Worm (Caenorhabditis elegans) whole organism, midembryonic: Measurements from ENCODE around the gene gpdh-2.

Experiments
- cog-1 ChIP-seq: sonication (generic microtip); optimal IDR thresholded peaks from 2 replicates; lab custom pipeline; 2016; ENCODE audit warnings: missing genetic modification characterization, missing compliant biosample characterization
- klf-2 ChIP-seq: fragments of 200-800 bp; sonication (Bioruptor generic); conservative IDR thresholded peaks from 2 replicates; pipeline ENCODE4 v1.3.6; 2022; ENCODE audit warnings: missing genetic modification reagents, missing genetic modification characterization, missing compliant biosample characterization
- med-1 ChIP-seq: sonication (generic microtip); optimal IDR thresholded peaks from 2 replicates; lab custom pipeline; 2017; ENCODE audit warnings: missing genetic modification characterization, mild to moderate bottlenecking, missing compliant biosample characterization, antibody characterized with exemption, missing genetic modification reagents; ENCODE audit not compliant: insufficient read depth
- ref-1 ChIP-seq: fragments of 200-800 bp; sonication (Bioruptor generic); conservative IDR thresholded peaks from 2 replicates; pipeline ENCODE4 v1.3.6; 2022; ENCODE audit warnings: missing genetic modification reagents, missing genetic modification characterization, missing compliant biosample characterization

DNA sequence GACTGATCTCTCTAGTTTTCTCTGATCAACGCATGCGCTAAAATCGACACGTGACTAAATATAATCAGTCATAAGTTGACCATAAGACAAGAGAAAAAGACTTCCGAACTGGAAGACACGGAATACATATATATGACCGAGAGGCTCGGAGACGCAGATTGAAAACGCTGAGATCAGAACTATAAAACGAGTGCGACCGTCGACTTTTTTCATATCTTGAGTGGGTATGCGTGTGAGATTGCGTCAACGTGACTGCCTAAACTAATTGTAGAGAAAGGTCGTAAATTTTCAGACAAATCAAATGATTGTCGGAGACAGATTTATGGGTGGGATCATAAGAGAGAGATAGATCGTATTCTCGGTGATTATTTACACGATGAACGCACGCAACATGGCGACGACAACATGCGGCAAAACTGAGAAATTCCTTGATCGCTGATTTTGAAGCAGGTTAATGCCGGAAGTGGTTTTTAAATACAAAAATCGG, 51.4 kb downstream of the gpdh-2 start:
- TF ChIP-seq ref-1 (GFP tag; lab: Robert Waterston, UW) = no peak
- no peak for TF ChIP-seq med-1 (GFP tag; lab: Kevin White, UChicago)
- TF ChIP-seq cog-1 = no peak
- no peak for TF ChIP-seq klf-2 (GFP tag; lab: Robert Waterston, UW)
